Worm (Caenorhabditis elegans) whole organism, L4 larva: Measurements from ENCODE around the gene F56D6.12.
"Not testable (repeated sequence)": the region's sequence is repeated elsewhere in the genome, so short reads cannot be mapped to it uniquely, and the experiment has no call there.

Source experiments
- F26F4.8 ChIP-seq: fragments of 200-800 bp; sonication (Bioruptor generic); conservative IDR thresholded peaks from 2 replicates; pipeline ENCODE4 v1.3.6; 2022; ENCODE audit warnings: missing genetic modification characterization, missing compliant biosample characterization
- F44E2.7 ChIP-seq: fragments of 200-800 bp; sonication (Bioruptor generic); IDR thresholded peaks from 2 replicates; pipeline ENCODE4 v2.1.2; 2022; ENCODE audit warnings: missing genetic modification characterization, missing compliant biosample characterization
- T20F7.1 ChIP-seq: fragments of 200-800 bp; sonication (Bioruptor generic); optimal IDR thresholded peaks from 2 replicates; lab custom pipeline; 2018; ENCODE audit warnings: mild to moderate bottlenecking, missing genetic modification characterization, missing compliant biosample characterization
- Y5F2A.4 ChIP-seq: fragments of 200-800 bp; sonication (Bioruptor generic); optimal IDR thresholded peaks from 2 replicates; lab custom pipeline; 2018; ENCODE audit warnings: mild to moderate bottlenecking, missing genetic modification characterization, missing compliant biosample characterization
- Y75B8A.6 ChIP-seq: fragments of 200-800 bp; sonication (Bioruptor generic); IDR thresholded peaks from 2 replicates; pipeline ENCODE4 v1.3.6; 2022; ENCODE audit warnings: missing genetic modification reagents, missing genetic modification characterization, missing compliant biosample characterization
- ZK337.2 ChIP-seq: fragments of 200-800 bp; sonication (Bioruptor generic); IDR thresholded peaks from 2 replicates; pipeline ENCODE4 v1.3.6; 2022; ENCODE audit warnings: missing genetic modification reagents, missing genetic modification characterization, missing compliant biosample characterization
- aha-1 ChIP-seq: fragments of 150-350 bp; peaks from one replicate; lab custom pipeline; 2014; ENCODE audit warnings: missing biosample characterization, missing genetic modification characterization
- ama-1 ChIP-seq: fragments of 150-350 bp; optimal IDR thresholded peaks from 2 replicates; lab custom pipeline; 2014; ENCODE audit warnings: inconsistent platforms, mixed read lengths
- ceh-20 ChIP-seq: fragments of 200-800 bp; sonication (Bioruptor generic); IDR thresholded peaks from 2 replicates; pipeline ENCODE4 v1.3.6; 2022; ENCODE audit warnings: missing genetic modification reagents, missing genetic modification characterization, missing compliant biosample characterization
- ces-1 ChIP-seq: fragments of 150-350 bp; sonication (generic microtip); optimal IDR thresholded peaks from 4 replicates; lab custom pipeline; 2014; ENCODE audit warnings: missing biosample characterization, missing genetic modification reagents, missing genetic modification characterization
- daf-12 ChIP-seq: fragments of 150-350 bp; optimal IDR thresholded peaks from 2 replicates; lab custom pipeline; 2014; ENCODE audit warnings: missing biosample characterization, missing genetic modification reagents, missing genetic modification characterization
- daf-8 ChIP-seq: fragments of 200-800 bp; sonication (Bioruptor generic); IDR thresholded peaks from 2 replicates; pipeline ENCODE4 v1.3.6; 2022; ENCODE audit warnings: missing genetic modification characterization, missing compliant biosample characterization
- dmd-9 ChIP-seq: fragments of 200-800 bp; sonication (Bioruptor generic); IDR thresholded peaks from 2 replicates; pipeline ENCODE4 v1.3.6; 2022; ENCODE audit warnings: missing genetic modification reagents, missing genetic modification characterization, missing compliant biosample characterization
- dve-1 ChIP-seq: sonication (generic microtip); optimal IDR thresholded peaks from 2 replicates; lab custom pipeline; 2017; ENCODE audit warnings: antibody characterized with exemption, mild to moderate bottlenecking, missing genetic modification characterization, missing compliant biosample characterization; ENCODE audit not compliant: insufficient read depth
- fkh-10 ChIP-seq: fragments of 150-350 bp; optimal IDR thresholded peaks from 2 replicates; lab custom pipeline; 2014; ENCODE audit warnings: missing biosample characterization, missing genetic modification reagents, missing genetic modification characterization
- hmg-1.1 ChIP-seq: fragments of 200-800 bp; sonication (Bioruptor generic); IDR thresholded peaks from 2 replicates; pipeline ENCODE4 v1.3.6; 2022; ENCODE audit warnings: missing genetic modification reagents, missing genetic modification characterization, missing compliant biosample characterization
- jun-1 ChIP-seq: fragments of 150-350 bp; optimal IDR thresholded peaks from 2 replicates; lab custom pipeline; 2014; ENCODE audit warnings: missing biosample characterization, missing genetic modification reagents, missing genetic modification characterization
- lim-7 ChIP-seq: fragments of 200-800 bp; sonication (Bioruptor generic); IDR thresholded peaks from 2 replicates; pipeline ENCODE4 v1.3.6; 2022; ENCODE audit warnings: missing genetic modification characterization, missing compliant biosample characterization
- lin-29 ChIP-seq: fragments of 200-800 bp; sonication (Bioruptor generic); IDR thresholded peaks from 2 replicates; pipeline ENCODE4 v1.3.6; 2022; ENCODE audit warnings: missing genetic modification reagents, missing genetic modification characterization, missing compliant biosample characterization
- lsy-2 ChIP-seq, 2 experiments: fragments of 150-350 bp in 1 of 2; sonication (generic microtip) in 1 of 2; optimal IDR thresholded peaks; 2 replicates each; lab custom pipeline; 2014 to 2017; ENCODE audit warnings: missing biosample characterization in 2 of 2, missing genetic modification characterization in 2 of 2
- madf-5 ChIP-seq, 2 experiments: fragments of 200-800 bp; sonication (Bioruptor generic); IDR thresholded peaks; 2 replicates each; pipeline ENCODE4 v1.3.6; 2022; ENCODE audit warnings: missing compliant biosample characterization in 2 of 2, missing genetic modification characterization in 2 of 2
- madf-9 ChIP-seq: fragments of 200-800 bp; sonication (Bioruptor generic); conservative IDR thresholded peaks from 2 replicates; pipeline ENCODE4 v1.3.6; 2022; ENCODE audit warnings: missing genetic modification reagents, missing genetic modification characterization, missing compliant biosample characterization
- mdt-29 ChIP-seq: fragments of 200-800 bp; sonication (Bioruptor generic); IDR thresholded peaks from 2 replicates; pipeline ENCODE4 v1.3.6; 2022; ENCODE audit warnings: missing genetic modification reagents, missing genetic modification characterization, missing compliant biosample characterization
- mes-2 ChIP-seq: sonication (generic microtip); optimal IDR thresholded peaks from 2 replicates; lab custom pipeline; 2016; ENCODE audit warnings: missing genotype, mild to moderate bottlenecking, missing genetic modification characterization, missing compliant biosample characterization; ENCODE audit not compliant: poor library complexity, severe bottlenecking
- mxl-2 ChIP-seq: fragments of 200-800 bp; sonication (Bioruptor generic); conservative IDR thresholded peaks from 2 replicates; pipeline ENCODE4 v1.3.6; 2022; ENCODE audit warnings: missing genetic modification reagents, missing genetic modification characterization, missing compliant biosample characterization
- mxl-3 ChIP-seq: fragments of 200-800 bp; sonication (Bioruptor generic); optimal IDR thresholded peaks from 2 replicates; lab custom pipeline; 2018; ENCODE audit warnings: mild to moderate bottlenecking, missing genetic modification characterization, missing compliant biosample characterization
- nhr-10 ChIP-seq: fragments of 150-350 bp; optimal IDR thresholded peaks from 2 replicates; lab custom pipeline; 2014; ENCODE audit warnings: missing biosample characterization, missing genetic modification characterization
- nhr-11 ChIP-seq: fragments of 150-350 bp; optimal IDR thresholded peaks from 2 replicates; lab custom pipeline; 2014; ENCODE audit warnings: missing biosample characterization, missing genetic modification characterization
- nhr-28 ChIP-seq: fragments of 150-350 bp; optimal IDR thresholded peaks from 2 replicates; lab custom pipeline; 2014; ENCODE audit warnings: missing biosample characterization, missing genetic modification characterization
- nhr-77 ChIP-seq: fragments of 150-350 bp; optimal IDR thresholded peaks from 2 replicates; lab custom pipeline; 2014; ENCODE audit warnings: missing biosample characterization, missing genetic modification characterization
- pqm-1 ChIP-seq: sonication (generic microtip); optimal IDR thresholded peaks from 2 replicates; lab custom pipeline; 2017; ENCODE audit warnings: missing biosample characterization, missing genetic modification characterization
- tag-97 ChIP-seq: fragments of 200-800 bp; sonication (Bioruptor generic); IDR thresholded peaks from 2 replicates; pipeline ENCODE4 v1.3.6; 2022; ENCODE audit warnings: missing genetic modification characterization, missing compliant biosample characterization
- unc-130 ChIP-seq: sonication (generic microtip); optimal IDR thresholded peaks from 2 replicates; lab custom pipeline; 2016; ENCODE audit warnings: missing genetic modification reagents, missing genetic modification characterization, missing compliant biosample characterization
- unc-62 ChIP-seq, 3 experiments: fragments of 150-350 bp in 1 of 3; sonication (generic microtip); optimal IDR thresholded peaks in 2 of 3; peaks in 1 of 3; 1 replicate in 1 of 3; 2 replicates in 2 of 3; lab custom pipeline; 2014 to 2017; ENCODE audit warnings: missing biosample characterization in 3 of 3, missing genetic modification characterization in 3 of 3, missing genetic modification reagents in 3 of 3, missing genotype in 1 of 3
- zfp-3 ChIP-seq: fragments of 200-800 bp; sonication (Bioruptor generic); conservative IDR thresholded peaks from 2 replicates; pipeline ENCODE4 v1.3.6; 2022; ENCODE audit warnings: missing genetic modification reagents, missing genetic modification characterization, missing compliant biosample characterization
- zip-2 ChIP-seq: fragments of 150-350 bp; optimal IDR thresholded peaks from 2 replicates; lab custom pipeline; 2014; ENCODE audit warnings: missing biosample characterization, missing genetic modification characterization
- ztf-11 ChIP-seq: fragments of 150-350 bp; optimal IDR thresholded peaks from 2 replicates; lab custom pipeline; 2014; ENCODE audit warnings: missing biosample characterization, missing genetic modification characterization

F56D6.12 gene

ce11 chrIV:3926117-3926516 lies 18.2 kb downstream of the F56D6.12 start, which contains the start of gene clec-68 (continued):
- TF ChIP-seq madf-5 (GFP tag; IDR thresholded peaks at IDR 0.05; lab: Robert Waterston, UW): no peak

DNA sequence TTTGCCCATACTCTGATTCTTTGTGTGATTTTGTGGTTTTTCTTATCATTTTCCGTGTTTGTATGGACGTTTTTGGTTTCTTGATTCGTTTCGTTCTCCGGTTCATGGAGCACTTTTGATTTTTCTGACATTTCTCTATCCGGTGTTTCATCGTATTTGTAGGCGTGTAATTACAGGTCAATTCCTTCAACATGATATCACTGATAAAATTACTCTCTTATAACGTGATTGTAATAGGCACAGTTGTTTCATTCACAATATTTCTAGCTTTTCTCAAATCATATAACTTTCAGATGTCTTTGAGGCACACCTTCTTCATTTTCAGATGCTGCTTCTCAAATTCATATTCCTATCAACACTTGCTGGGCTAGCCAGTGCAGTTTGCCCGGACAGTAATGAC lies 24.5 kb downstream of the F56D6.12 start, which contains the start of gene clec-70:
clec-70 (plus strand) TSS at position 301 of the 400 bp plus-strand sequence.
- TF ChIP-seq zfp-3 (GFP tag; lab: Robert Waterston, UW); ces-1 (GFP tag; lab: Kevin White, UChicago); mxl-2 (GFP tag; lab: Robert Waterston, UW): not testable (repeated sequence)

ce11 chrIV:3937097-3937496 lies 29.2 kb downstream of the F56D6.12 start, which contains the start of gene clec-71:
clec-71 (plus strand) TSS chrIV:3937458.
- TF ChIP-seq ceh-20 (GFP tag; lab: Robert Waterston, UW): no peak
- peak in 1 of 2 experiments; percentile 55 for TF ChIP-seq unc-62 (GFP tag; optimal IDR thresholded peaks at IDR 0.05 in 1 of 2; lab: Kevin White, UChicago)
- TF ChIP-seq unc-62 (tag; optimal IDR thresholded peaks at IDR 0.05; lab: Kevin White, UChicago): no peak
- peak; percentile 57 for TF ChIP-seq aha-1

ce11 chrIV:3941658-3942328 lies 33.9 kb downstream of the F56D6.12 start, which contains the start of gene clec-174:
clec-174 (minus strand) TSS chrIV:3941708.
- TF ChIP-seq nhr-28 (peak; percentile 87), zip-2 (no peak), tag-97 (GFP tag; lab: Robert Waterston, UW) (no peak), Y5F2A.4 (GFP tag; lab: Kevin White, UChicago) (no peak), ama-1 (no peak), nhr-11 (tag; lab: Kevin White, UChicago) (no peak), pqm-1 (tag; lab: Kevin White, UChicago) (peak; percentile 6), mdt-29 (GFP tag; lab: Robert Waterston, UW) (no peak), mxl-3 (GFP tag; lab: Kevin White, UChicago) (no peak), lin-29 (GFP tag; lab: Robert Waterston, UW) (no peak), nhr-77 (tag; lab: Kevin White, UChicago) (peak; percentile 54), dve-1 (tag; lab: Kevin White, UChicago) (no peak), jun-1 (tag; lab: Kevin White, UChicago) (no peak), Y75B8A.6 (GFP tag; lab: Robert Waterston, UW) (no peak), dmd-9 (GFP tag; lab: Robert Waterston, UW) (no peak), ZK337.2 (GFP tag; lab: Robert Waterston, UW) (no peak), unc-130 (GFP tag; lab: Kevin White, UChicago) (no peak), F26F4.8 (GFP tag; lab: Robert Waterston, UW) (no peak), mes-2 (tag; lab: Kevin White, UChicago) (no peak), daf-12 (tag; lab: Kevin White, UChicago) (no peak), aha-1 (peak; percentile 87), T20F7.1 (GFP tag; lab: Kevin White, UChicago) (no peak), daf-8 (no peak), lim-7 (no peak), ztf-11 (tag; lab: Kevin White, UChicago) (no peak), unc-62 (GFP tag; optimal IDR thresholded peaks at IDR 0.05 in 1 of 2; lab: Kevin White, UChicago) (peak in 1 of 2 experiments; percentile 35), unc-62 (tag; optimal IDR thresholded peaks at IDR 0.05; lab: Kevin White, UChicago) (no peak), nhr-10 (tag; lab: Kevin White, UChicago) (no peak), madf-9 (no peak), fkh-10 (GFP tag; lab: Kevin White, UChicago) (no peak), lsy-2 (tag; optimal IDR thresholded peaks at IDR 0.05; lab: Kevin White, UChicago) (no peak), hmg-1.1 (GFP tag; lab: Robert Waterston, UW) (no peak), F44E2.7 (no peak)
